Worm (Caenorhabditis elegans): ENCODE measurements around the gene F18E9.8.

DNA sequence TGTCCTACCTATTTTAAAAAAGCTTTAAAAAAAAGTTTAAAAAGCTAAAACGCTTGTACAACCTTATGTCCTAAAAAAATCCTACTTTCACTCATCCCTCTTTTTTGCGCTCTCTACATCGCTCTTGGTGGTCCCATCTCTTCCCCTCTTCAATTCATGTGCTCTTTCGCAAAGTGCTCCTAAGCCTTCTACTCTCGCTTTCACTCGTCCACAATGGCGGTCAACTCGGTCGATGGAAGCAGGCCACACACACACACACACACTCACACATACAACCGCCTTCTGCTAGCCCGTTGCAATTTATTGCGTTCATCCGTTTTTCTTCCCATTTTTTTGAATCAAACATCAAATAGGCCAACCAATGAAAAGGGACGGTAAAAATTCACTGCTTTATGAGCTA is 12.2 kb downstream of the F18E9.8 start:
- TF ChIP-seq B0310.2 (tag; optimal IDR thresholded peaks at IDR 0.05) (no peak), ama-1 (optimal IDR thresholded peaks at IDR 0.05) (no peak), sea-1 (GFP tag; conservative IDR thresholded peaks at IDR 0.05) (no peak), F13C5.2 (tag; optimal IDR thresholded peaks at IDR 0.05) (no peak), tbx-37 (GFP tag; conservative IDR thresholded peaks at IDR 0.05) (no peak), hnd-1 (tag; optimal IDR thresholded peaks at IDR 0.05) (no peak), tra-4 (tag; optimal IDR thresholded peaks at IDR 0.05) (no peak), scrt-1 (GFP tag; IDR thresholded peaks at IDR 0.05) (no peak), ceh-13 (GFP tag; optimal IDR thresholded peaks at IDR 0.05) (no peak), hmg-4 (GFP tag; optimal IDR thresholded peaks at IDR 0.05) (peak; percentile 67), flt-1 (GFP tag; IDR thresholded peaks at IDR 0.05) (no peak)
